Worm (Caenorhabditis elegans): ENCODE results near the gene clec-174.

Gene clec-174

ce11 chrIV:3909114-3909513, 32.4 kb downstream of the clec-174 start, which contains the start of gene F56D6.13:
Gene F56D6.13, plus strand, starts transcription at chrIV:3909414.
- TF ChIP-seq zip-8 (tag; optimal IDR thresholded peaks at IDR 0.05), result no peak
- no peak for TF ChIP-seq bed-3 (GFP tag; optimal IDR thresholded peaks at IDR 0.05)
- no peak for TF ChIP-seq nhr-2 (tag; optimal IDR thresholded peaks at IDR 0.05)
- no peak for TF ChIP-seq ceh-83 (GFP tag; optimal IDR thresholded peaks at IDR 0.05)
- no peak for TF ChIP-seq lin-32 (GFP tag; optimal IDR thresholded peaks at IDR 0.05)
- TF ChIP-seq flh-1 (GFP tag; optimal IDR thresholded peaks at IDR 0.05), result no peak

ce11 chrIV:3907506-3908188, 33.9 kb downstream of the clec-174 start, which contains the start of the genes F56D6.22 and F56D6.12:
Gene F56D6.22, minus strand, starts transcription at chrIV:3907606.
Gene F56D6.12, plus strand, starts transcription at chrIV:3908138.
- TF ChIP-seq unc-39 (tag; optimal IDR thresholded peaks at IDR 0.05), result no peak

ce11 chrIV:3906393-3906792, 35.1 kb downstream of the clec-174 start, which contains the start of gene F56D6.11:
Gene F56D6.11, minus strand, starts transcription at chrIV:3906493.
- no peak for TF ChIP-seq sptf-1 (tag; optimal IDR thresholded peaks at IDR 0.05)
- TF ChIP-seq drap-1 (GFP tag; optimal IDR thresholded peaks at IDR 0.05), result no peak
- TF ChIP-seq blmp-1 (tag; optimal IDR thresholded peaks at IDR 0.05), result no peak
- no peak for TF ChIP-seq bed-3 (GFP tag; optimal IDR thresholded peaks at IDR 0.05)
- TF ChIP-seq nhr-76 (tag; optimal IDR thresholded peaks at IDR 0.05), result no peak
- no peak for TF ChIP-seq nhr-2 (tag; optimal IDR thresholded peaks at IDR 0.05)
- no peak for TF ChIP-seq mls-2 (tag; optimal IDR thresholded peaks at IDR 0.05)
- TF ChIP-seq cnd-1 (tag; optimal IDR thresholded peaks at IDR 0.05), result no peak
- no peak for TF ChIP-seq M03D4.4 (tag; optimal IDR thresholded peaks at IDR 0.05)
- no peak for TF ChIP-seq lsy-2 (tag; optimal IDR thresholded peaks at IDR 0.05)
- TF ChIP-seq elt-3 (tag; optimal IDR thresholded peaks at IDR 0.05), result no peak
- TF ChIP-seq ces-1 (GFP tag; optimal IDR thresholded peaks at IDR 0.05), result no peak
- no peak for TF ChIP-seq nhr-28 (tag; optimal IDR thresholded peaks at IDR 0.05)
- TF ChIP-seq flh-1 (GFP tag; optimal IDR thresholded peaks at IDR 0.05), result no peak
- no peak for TF ChIP-seq lin-13 (tag; optimal IDR thresholded peaks at IDR 0.05)
- no peak for TF ChIP-seq sem-2 (GFP tag; optimal IDR thresholded peaks at IDR 0.05)
- TF ChIP-seq ceh-83 (GFP tag; optimal IDR thresholded peaks at IDR 0.05), result no peak

- TF ChIP-seq lsy-2 (tag; optimal IDR thresholded peaks at IDR 0.05), result no peak
- TF ChIP-seq nhr-237 (tag; optimal IDR thresholded peaks at IDR 0.05), result no peak
- no peak for TF ChIP-seq cnd-1 (tag; optimal IDR thresholded peaks at IDR 0.05)
- no peak for TF ChIP-seq elt-1 (tag; optimal IDR thresholded peaks at IDR 0.05; ENCODE audit: borderline replicate concordance, insufficient read depth)
- TF ChIP-seq ceh-39 (tag; optimal IDR thresholded peaks at IDR 0.05), result no peak
- TF ChIP-seq nhr-28 (tag; optimal IDR thresholded peaks at IDR 0.05), result no peak
- no peak for TF ChIP-seq mep-1 (tag; optimal IDR thresholded peaks at IDR 0.05)
Measured at ce11 chrIV:3904620-3905019, 36.9 kb downstream of the clec-174 start, which contains the start of gene F56D6.21. Gene F56D6.21, plus strand, starts transcription at chrIV:3904920.

- no peak for TF ChIP-seq nhr-28 (tag; optimal IDR thresholded peaks at IDR 0.05)
- TF ChIP-seq nhr-12 (tag; optimal IDR thresholded peaks at IDR 0.05), result no peak
- no peak for TF ChIP-seq ces-1 (GFP tag; optimal IDR thresholded peaks at IDR 0.05)
- TF ChIP-seq cnd-1 (tag; optimal IDR thresholded peaks at IDR 0.05), result no peak
- TF ChIP-seq mep-1 (tag; optimal IDR thresholded peaks at IDR 0.05), result no peak
- TF ChIP-seq zip-8 (tag; optimal IDR thresholded peaks at IDR 0.05), result no peak
- no peak for TF ChIP-seq mab-5 (tag; optimal IDR thresholded peaks at IDR 0.05)
- TF ChIP-seq elt-1 (tag; optimal IDR thresholded peaks at IDR 0.05; ENCODE audit: borderline replicate concordance, insufficient read depth), result no peak
- no peak for TF ChIP-seq ceh-83 (GFP tag; optimal IDR thresholded peaks at IDR 0.05)
- TF ChIP-seq lin-13 (tag; optimal IDR thresholded peaks at IDR 0.05), result no peak
- no peak for TF ChIP-seq ceh-43 (GFP tag; optimal IDR thresholded peaks at IDR 0.05)
- TF ChIP-seq ztf-11 (tag; optimal IDR thresholded peaks at IDR 0.05), result no peak
- TF ChIP-seq flh-1 (GFP tag; optimal IDR thresholded peaks at IDR 0.05), result no peak
- TF ChIP-seq snpc-4 (tag; optimal IDR thresholded peaks at IDR 0.05), result no peak
- TF ChIP-seq ham-2 (GFP tag; optimal IDR thresholded peaks at IDR 0.05), result no peak
- no peak for TF ChIP-seq ceh-39 (tag; optimal IDR thresholded peaks at IDR 0.05)
Measured at ce11 chrIV:3902955-3903354, 38.6 kb downstream of the clec-174 start, which contains the start of gene F56D6.6. Gene F56D6.6, plus strand, starts transcription at chrIV:3903255.

Data from whole organism, mixed stage, embryonic.